Fruit fly (Drosophila melanogaster): ENCODE results near the gene CG6231.

DNA sequence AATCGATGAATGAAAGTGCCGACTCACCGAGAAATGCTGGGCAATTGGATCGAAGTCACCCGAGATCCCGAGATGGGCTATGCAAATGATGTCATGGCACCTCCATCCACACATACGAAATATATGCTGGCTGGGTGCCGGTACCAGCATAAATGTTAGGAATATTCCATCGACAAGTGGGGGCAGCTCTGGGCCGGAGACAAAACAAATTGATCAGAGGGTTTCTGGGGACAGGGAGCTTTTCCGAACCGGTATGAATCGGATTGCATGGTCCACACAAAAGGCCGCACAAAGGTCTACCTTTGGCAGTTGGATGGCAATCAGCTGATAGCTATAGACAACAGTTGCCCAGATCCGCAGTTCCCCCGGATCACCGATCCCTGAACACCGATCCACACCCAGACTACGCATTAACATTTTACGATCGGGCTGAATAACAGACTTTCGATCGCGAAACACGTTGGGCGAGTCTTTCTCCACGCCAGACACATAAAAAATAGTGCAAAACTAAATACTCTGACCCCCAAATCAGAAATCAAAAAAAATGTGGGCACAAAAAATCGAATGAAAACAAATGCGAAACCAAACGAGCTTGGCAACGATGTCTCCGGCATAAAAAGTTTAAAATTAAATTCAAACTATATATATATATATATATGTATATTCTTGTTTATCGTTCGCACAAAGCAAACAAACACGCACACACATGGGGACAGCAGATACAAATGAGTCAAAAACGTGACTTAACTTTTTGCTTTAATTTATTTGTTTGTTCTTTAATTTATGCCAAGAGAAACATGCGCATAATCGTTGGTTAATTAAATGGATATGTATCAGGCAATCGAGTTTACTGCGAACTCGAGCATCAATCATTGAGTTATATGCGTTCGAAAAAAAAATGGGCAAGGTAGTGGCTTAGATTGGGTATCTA, 7.0 kb downstream of the CG6231 start:
- TF ChIP-seq CG8478 (optimal IDR thresholded peaks at IDR 0.05) (no peak), CTCF (optimal IDR thresholded peaks at IDR 0.05) (no peak)
